Worm (Caenorhabditis elegans): ENCODE measurements around the gene ZK105.6.

Gene ZK105.6

DNA sequence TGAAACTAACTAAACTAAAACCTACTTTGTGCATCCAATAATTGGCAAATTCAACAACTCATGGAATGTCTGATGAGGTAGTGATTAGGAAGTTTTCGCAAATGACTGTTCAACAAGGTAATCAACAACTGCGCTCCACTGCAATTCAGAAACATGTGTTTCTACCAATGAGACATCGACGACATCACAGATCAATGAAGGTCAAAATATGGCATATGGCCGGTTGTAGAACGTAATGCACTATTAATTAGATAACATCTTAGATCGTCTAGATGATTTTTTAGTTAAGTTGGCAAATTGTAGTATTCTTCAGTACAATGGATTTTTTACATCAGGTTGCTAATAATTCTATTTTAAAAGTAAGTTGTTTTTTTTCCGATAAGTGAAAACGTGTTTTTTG, 37.7 kb downstream of the ZK105.6 start, which contains the start of the genes nhr-94 and nhr-152 (continued):
- TF ChIP-seq mdl-1 (tag; optimal IDR thresholded peaks at IDR 0.05) (no peak), irx-1 (tag; optimal IDR thresholded peaks at IDR 0.05) (no peak), grh-1 (GFP tag; IDR thresholded peaks at IDR 0.05) (no peak), dsc-1 (tag; optimal IDR thresholded peaks at IDR 0.05) (no peak), ces-1 (GFP tag; optimal IDR thresholded peaks at IDR 0.05) (no peak), nhr-47 (tag; optimal IDR thresholded peaks at IDR 0.05) (no peak), nhr-84 (tag; optimal IDR thresholded peaks at IDR 0.05) (no peak), lin-35 (GFP tag; optimal IDR thresholded peaks at IDR 0.05) (peak in 1 of 2 experiments; percentile 60), fkh-10 (GFP tag; optimal IDR thresholded peaks at IDR 0.05) (no peak), sptf-1 (tag; optimal IDR thresholded peaks at IDR 0.05) (no peak), lsy-2 (tag; optimal IDR thresholded peaks at IDR 0.05) (peak in 1 of 2 experiments; percentile 35), mef-2 (tag; optimal IDR thresholded peaks at IDR 0.05) (no peak), ets-5 (GFP tag; IDR thresholded peaks at IDR 0.05) (no peak), ceh-82 (tag; optimal IDR thresholded peaks at IDR 0.05) (no peak), ztf-11 (tag; optimal IDR thresholded peaks at IDR 0.05) (no peak), tlp-1 (tag; optimal IDR thresholded peaks at IDR 0.05) (no peak), nhr-11 (tag; optimal IDR thresholded peaks at IDR 0.05) (no peak)

DNA sequence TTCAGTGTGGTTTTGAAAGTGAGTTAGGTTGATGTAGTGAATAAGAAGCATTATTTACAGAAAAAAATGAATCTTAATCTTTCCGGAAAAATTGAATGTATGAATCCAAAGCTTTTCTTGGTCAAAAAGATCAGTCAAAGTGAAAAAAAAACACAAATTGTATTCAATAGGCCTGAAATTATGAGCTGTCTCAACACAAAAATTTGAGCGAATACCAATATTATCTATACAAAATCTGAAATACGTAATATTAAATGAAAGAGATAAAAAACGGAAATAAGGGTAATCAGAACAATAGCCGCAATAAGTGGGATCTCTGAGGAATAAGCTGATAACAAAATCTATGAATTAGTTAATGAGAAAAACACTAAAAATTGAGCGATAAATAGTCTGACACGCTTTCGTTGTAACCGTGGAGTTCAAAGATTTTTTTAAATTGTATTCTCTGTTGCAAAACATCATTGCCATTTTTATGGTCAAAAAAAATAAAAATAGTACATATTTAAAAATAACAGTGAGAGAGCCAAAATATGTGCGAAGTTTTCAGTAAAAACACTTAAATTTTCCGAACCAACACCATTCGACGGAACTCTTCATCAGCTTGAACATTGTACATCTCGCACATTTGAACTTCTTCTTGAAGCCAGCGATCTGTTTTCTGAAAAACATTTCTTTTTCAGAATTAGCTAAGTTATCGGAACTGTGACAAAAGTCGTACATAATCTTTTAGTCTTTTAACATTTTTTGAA, 39.8 kb downstream of the ZK105.6 start, which contains the start of gene sre-11:
Gene sre-11, minus strand, starts transcription at position 51 of the 749 bp plus-strand sequence.
- no peak for TF ChIP-seq tbx-2 (tag; optimal IDR thresholded peaks at IDR 0.05)
- no peak for TF ChIP-seq efl-1 (optimal IDR thresholded peaks at IDR 0.05)
- peak in 1 of 2 experiments; percentile 84 for TF ChIP-seq efl-1 (GFP tag; optimal IDR thresholded peaks at IDR 0.05 in 1 of 2)
- no peak for TF ChIP-seq alr-1 (tag; optimal IDR thresholded peaks at IDR 0.05; ENCODE audit: borderline replicate concordance)
- no peak for TF ChIP-seq lin-14 (GFP tag; optimal IDR thresholded peaks at IDR 0.05)
- TF ChIP-seq vab-15 (tag; optimal IDR thresholded peaks at IDR 0.05) = no peak
- no peak for TF ChIP-seq zag-1 (tag; optimal IDR thresholded peaks at IDR 0.05)
- TF ChIP-seq zip-4 (GFP tag; optimal IDR thresholded peaks at IDR 0.05) = no peak

DNA sequence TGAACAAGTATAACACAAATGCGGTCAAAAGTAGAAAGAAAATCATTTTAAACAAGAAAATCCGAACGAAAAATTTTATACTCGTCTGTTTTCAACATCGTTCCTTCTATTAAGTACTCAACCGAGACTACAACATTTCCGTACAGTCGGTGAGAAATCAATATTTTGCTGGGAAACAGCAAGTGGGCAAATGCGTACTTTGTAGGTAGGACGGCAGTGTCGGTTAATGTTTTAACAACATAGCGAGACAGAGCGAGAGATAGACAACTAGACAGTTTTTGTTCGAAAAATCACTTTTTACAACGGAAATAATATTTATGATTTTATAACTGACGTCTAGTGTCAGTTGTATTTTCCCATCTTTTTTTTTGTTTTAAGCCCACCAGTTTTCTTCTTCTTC, 42.5 kb downstream of the ZK105.6 start, which contains the start of gene cyp-33A1:
Gene cyp-33A1, minus strand, starts transcription at position 72 of the 400 bp plus-strand sequence.
- no peak for TF ChIP-seq ces-1 (GFP tag; optimal IDR thresholded peaks at IDR 0.05)
- TF ChIP-seq mdl-1 (tag; optimal IDR thresholded peaks at IDR 0.05) = peak in 1 of 2 experiments; percentile 16
- TF ChIP-seq nhr-90 (tag; optimal IDR thresholded peaks at IDR 0.05; ENCODE audit: poor library complexity) = peak; percentile 20
- no peak for TF ChIP-seq nhr-47 (tag; optimal IDR thresholded peaks at IDR 0.05)
- TF ChIP-seq nhr-20 (tag; optimal IDR thresholded peaks at IDR 0.05) = peak; percentile 75
- TF ChIP-seq nhr-19 (GFP tag; conservative IDR thresholded peaks at IDR 0.05) = peak; percentile 16; the same call in 1 of the 2 replicates
- no peak for TF ChIP-seq lin-39 (tag; optimal IDR thresholded peaks at IDR 0.05)
- TF ChIP-seq elt-3 (tag; optimal IDR thresholded peaks at IDR 0.05) = peak in 1 of 6 experiments; percentile 64
- no peak for TF ChIP-seq nhr-11 (tag; optimal IDR thresholded peaks at IDR 0.05)
- TF ChIP-seq blmp-1 (tag; optimal IDR thresholded peaks at IDR 0.05) = peak; percentile 50
- TF ChIP-seq egl-27 (tag; optimal IDR thresholded peaks at IDR 0.05) = no peak
- peak; percentile 8 for TF ChIP-seq elt-2 (tag; optimal IDR thresholded peaks at IDR 0.05)
- peak; percentile 38 for TF ChIP-seq nhr-71 (tag; optimal IDR thresholded peaks at IDR 0.05)
- TF ChIP-seq nhr-85 (tag) = peak; percentile 81

DNA sequence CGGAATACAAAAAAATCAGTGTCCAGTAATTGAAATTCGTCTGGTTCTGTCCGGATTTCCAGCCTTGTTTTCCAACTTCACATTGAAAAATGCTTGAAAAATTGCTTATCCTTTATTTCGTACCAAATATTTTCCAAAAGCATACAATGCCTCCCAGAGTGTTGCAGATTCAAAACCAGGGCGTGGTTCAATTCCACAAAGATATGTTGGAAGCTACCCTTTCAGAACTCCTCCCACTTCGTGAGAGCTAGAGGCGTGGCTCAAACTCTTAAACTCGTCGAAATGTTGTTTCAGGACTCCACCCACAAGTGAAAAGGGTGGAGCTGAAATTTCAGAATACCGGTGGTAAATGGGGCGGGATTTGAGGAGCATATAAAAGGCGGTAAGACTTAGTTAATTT, 48.0 kb downstream of the ZK105.6 start, which contains the start of gene C12D5.3:
Gene C12D5.3, plus strand, starts transcription at position 301 of the 400 bp plus-strand sequence.
- TF ChIP-seq nhr-71 (tag; optimal IDR thresholded peaks at IDR 0.05) (no peak), Y116A8C.19 (tag; optimal IDR thresholded peaks at IDR 0.05; ENCODE audit: borderline replicate concordance) (no peak), lin-14 (GFP tag; optimal IDR thresholded peaks at IDR 0.05) (no peak), fos-1 (tag; optimal IDR thresholded peaks at IDR 0.05) (no peak), ceh-8 (GFP tag; optimal IDR thresholded peaks at IDR 0.05) (no peak), ces-1 (GFP tag; optimal IDR thresholded peaks at IDR 0.05) (no peak), egl-27 (tag; optimal IDR thresholded peaks at IDR 0.05) (no peak), lir-3 (tag; optimal IDR thresholded peaks at IDR 0.05; ENCODE audit: poor library complexity) (no peak), nhr-19 (GFP tag; conservative IDR thresholded peaks at IDR 0.05) (no peak), ceh-82 (tag; optimal IDR thresholded peaks at IDR 0.05) (no peak), nhr-47 (tag; optimal IDR thresholded peaks at IDR 0.05) (no peak), zag-1 (tag; optimal IDR thresholded peaks at IDR 0.05) (no peak), ceh-90 (tag; optimal IDR thresholded peaks at IDR 0.05) (no peak)

Data from whole organism, L1 larva.